Fruit fly (Drosophila melanogaster) S2 (cell line): Measurements from ENCODE around the gene CG1789.

Experiments
- CG8478 ChIP-seq: fragments of >200 bp; optimal IDR thresholded peaks from 2 replicates; lab custom pipeline; 2018
- CTCF ChIP-seq, 2 experiments: fragments of >200 bp; optimal IDR thresholded peaks; 2 replicates each; lab custom pipeline; 2018

Gene CG1789

DNA sequence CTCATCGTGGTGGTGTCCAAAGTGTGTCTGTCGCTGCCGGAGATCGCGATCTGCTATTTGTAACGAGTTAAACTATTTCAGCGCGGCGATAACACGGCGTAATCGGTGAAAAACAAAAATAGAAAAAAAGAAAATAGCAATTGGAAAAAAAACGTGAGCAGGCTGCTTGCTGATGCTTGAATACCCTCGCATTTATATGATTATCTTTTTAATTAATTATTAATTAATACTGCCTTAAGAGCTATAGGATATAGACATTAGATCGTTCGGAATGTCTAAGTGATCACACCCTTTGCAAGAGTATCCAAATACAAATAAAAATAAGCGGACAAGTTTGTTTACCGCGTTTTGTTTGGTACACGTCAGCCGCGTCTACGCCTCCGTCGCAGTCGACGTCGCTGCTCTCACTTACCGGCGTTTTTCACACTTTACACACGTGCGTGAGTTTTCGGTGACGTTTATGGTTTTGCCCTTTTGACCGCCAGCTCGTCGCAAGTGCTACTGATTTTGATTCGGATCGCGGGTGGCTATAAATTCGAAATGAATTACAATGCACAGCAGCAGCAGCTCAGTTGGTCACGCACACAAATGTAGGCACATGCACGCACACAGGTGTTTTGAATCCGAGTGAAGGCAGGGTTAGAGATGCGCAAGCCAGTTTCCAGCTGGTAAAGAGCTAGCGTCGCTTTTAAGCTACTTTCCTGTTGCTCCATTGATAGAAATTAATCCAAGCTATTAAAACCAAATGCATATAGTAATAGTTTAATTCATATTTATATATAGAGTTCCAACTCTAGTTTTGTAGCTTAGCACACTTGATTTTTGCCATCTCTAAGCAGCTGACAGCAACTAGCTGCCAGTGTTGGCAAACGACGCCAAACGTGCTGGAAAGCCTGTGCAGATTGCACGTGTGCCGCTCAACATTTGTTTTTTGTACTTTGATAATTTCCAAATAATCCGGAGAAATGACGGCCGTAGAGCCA is 6.0 kb upstream of the CG1789 start, which contains the start of the genes CG2004 and CG1785:
Gene CG2004 (minus strand): TSS at position 861 of the 983 bp plus-strand sequence.
Gene CG1785 (plus strand): TSS at position 873 of the 983 bp plus-strand sequence.
- TF ChIP-seq CG8478 (lab: Kevin White, UChicago) (no peak), CTCF (optimal IDR thresholded peaks at IDR 0.05; lab: Kevin White, UChicago) (no peak)

DNA sequence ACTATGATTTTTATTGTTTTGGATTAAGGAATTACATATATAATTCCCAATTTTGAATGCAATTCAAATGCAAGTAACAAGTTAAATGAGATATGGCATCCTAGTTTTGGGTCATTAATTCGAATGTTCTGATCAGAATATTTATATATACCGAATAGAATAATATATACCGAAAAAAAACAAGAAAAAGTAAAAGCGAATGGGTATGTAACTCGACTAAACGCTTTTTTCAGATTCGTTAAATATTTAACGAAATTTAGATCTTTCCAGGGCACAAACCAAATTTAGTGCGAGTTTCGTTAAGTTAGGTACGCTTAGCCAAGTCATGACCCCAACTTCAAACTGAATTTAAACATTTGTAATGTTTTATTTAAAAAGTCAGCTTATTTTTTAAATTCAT is 1.2 kb downstream of the CG1789 start:
- TF ChIP-seq CTCF (optimal IDR thresholded peaks at IDR 0.05; lab: Kevin White, UChicago) (peak in 1 of 2 experiments; percentile 44), CG8478 (lab: Kevin White, UChicago) (no peak)

DNA sequence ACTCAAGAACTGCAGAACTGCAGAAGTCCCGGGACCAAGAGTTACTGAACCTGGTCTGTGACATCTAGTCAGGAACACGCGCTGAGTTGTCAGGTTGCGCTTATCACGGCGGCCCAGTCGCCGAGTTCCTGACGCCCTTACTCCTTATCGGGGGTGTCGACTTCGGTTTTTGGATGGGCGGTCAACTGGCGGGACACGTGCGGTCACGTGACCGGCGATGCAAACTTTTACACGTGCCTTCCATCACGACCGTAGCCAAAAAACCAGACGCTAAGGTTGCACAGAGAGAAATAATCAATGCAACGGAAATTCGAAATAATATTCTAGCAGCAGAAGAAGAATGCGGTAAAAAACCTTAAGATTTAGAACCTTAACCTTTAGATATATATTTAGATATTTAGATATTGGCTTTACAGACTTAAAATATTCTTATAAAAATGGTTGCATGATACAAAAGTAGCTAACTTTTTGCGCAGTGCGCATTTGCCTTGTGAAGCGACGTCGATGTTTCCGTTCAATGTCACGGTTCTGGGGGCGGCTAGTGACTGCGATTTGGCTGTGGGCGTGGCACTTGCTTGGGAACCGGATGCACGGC is 3.2 kb downstream of the CG1789 start:
- TF ChIP-seq CG8478 (lab: Kevin White, UChicago) (no peak), CTCF (optimal IDR thresholded peaks at IDR 0.05; lab: Kevin White, UChicago) (no peak)

DNA sequence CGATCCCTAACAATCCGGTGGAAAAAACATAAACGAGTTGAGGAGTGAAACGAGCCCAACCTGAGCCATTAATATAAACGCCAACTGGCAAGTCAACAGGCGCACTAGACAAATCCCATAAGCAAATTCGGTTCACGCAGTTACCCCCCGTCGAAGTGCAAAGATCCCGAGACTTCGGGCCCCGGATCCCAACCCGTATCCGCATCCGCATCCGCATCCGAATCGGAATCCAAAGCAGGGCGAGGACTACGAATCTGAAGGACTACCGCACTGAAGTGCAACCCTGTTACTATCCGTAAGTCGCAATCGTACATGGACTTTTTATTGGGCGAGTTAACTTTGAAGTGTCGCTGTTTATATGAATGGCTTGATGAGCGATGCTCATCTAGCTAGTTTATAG is 4.5 kb downstream of the CG1789 start:
- TF ChIP-seq CTCF (optimal IDR thresholded peaks at IDR 0.05; lab: Kevin White, UChicago) = no peak

DNA sequence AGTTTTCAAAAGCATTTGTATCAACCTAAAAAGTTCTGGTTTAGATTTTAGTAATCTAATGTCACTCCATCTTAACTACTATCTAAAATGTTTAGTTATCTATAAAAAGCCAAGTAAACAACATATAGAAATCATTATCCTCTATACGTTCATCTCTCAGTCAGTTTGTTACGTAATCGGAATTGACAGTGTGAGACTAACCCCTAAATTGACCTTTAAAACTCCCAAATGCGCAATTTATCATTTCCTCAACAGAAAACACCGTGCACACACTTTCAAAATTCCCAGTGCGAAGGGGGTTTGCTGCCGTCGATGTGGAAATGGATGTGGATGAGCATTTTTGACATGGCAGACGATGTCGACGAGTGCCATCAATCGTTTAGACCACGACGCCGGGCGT is 4.9 kb downstream of the CG1789 start:
- TF ChIP-seq CTCF (optimal IDR thresholded peaks at IDR 0.05; lab: Kevin White, UChicago) (no peak), CG8478 (lab: Kevin White, UChicago) (no peak)

DNA sequence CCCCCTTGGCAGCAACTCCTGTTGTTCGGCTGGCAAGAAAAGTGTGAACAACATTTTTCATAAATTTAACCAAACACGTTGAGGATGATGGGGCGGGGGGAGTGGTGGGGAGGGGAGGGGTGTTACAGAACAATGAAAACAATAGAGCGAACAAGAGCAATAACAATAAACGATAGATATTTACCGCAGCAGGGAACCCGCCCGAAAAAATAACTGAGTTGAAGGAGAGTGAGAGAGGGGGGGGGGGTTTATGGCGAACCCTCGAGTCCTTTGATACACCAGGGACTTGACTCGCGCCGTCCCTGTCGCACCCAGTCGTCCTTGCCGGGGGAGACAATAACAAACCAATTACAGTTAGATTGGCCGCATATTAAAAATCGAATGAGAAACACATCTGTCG is 6.5 kb downstream of the CG1789 start:
- no peak for TF ChIP-seq CG8478 (lab: Kevin White, UChicago)
- no peak for TF ChIP-seq CTCF (optimal IDR thresholded peaks at IDR 0.05; lab: Kevin White, UChicago)

DNA sequence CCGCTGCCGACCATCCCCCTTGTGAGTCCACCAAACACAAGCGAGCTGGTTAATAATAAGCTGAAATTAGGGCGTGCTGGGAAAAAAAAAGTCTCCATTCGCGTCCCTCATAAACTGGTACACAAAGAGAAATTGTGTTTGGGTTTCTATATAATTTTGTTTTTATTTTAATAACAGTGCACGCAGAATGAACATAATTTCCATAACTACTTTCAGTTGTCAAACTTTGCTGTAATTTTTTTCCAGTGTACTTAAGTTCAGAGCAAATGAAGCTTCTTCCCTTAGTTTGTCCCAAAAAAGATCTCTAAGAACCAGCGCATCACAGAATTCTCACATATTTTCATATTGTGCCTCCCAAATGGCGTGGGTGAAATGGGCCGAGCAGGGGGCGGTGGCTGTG is 7.7 kb downstream of the CG1789 start:
- TF ChIP-seq CTCF (optimal IDR thresholded peaks at IDR 0.05; lab: Kevin White, UChicago) (no peak), CG8478 (lab: Kevin White, UChicago) (no peak)

DNA sequence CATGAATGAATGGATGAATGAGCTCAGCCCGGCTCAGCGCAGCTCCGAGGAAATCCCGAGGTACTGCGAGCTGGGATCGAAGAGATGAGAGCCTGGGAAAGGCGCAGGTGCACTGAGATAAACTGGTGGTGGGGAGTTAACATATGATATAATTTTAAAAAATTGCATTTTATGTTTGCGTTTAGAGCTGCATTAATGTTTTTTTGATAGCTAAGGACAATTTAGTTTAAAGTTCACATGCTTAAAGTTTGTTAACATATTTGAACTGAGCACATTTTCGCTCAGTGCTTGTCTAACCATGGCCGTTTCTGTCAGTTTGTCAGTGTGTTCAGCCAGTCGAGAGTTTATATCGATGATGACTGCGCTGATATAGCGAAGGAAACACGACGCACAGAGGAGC is 10.0 kb downstream of the CG1789 start:
- TF ChIP-seq CG8478 (lab: Kevin White, UChicago) (no peak), CTCF (optimal IDR thresholded peaks at IDR 0.05; lab: Kevin White, UChicago) (no peak)

DNA sequence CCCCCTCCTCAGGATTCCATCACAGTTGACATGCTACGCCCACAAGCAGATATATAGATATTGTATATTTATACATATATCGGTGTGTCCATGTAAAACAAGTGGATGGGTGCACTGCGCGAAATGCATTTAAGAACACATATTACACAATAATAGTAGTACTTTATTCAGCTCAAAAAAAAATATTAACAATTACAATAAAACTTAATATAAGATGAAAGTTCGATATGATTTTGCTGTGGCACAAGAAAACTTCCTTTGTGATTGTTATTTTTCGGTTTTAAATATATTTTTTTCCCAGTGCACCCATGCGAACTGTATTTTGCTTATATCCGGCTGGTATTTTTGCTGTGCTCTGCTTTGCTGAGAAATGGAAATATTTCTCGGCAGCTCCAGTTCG is 11.1 kb downstream of the CG1789 start:
- no peak for TF ChIP-seq CTCF (optimal IDR thresholded peaks at IDR 0.05; lab: Kevin White, UChicago)

DNA sequence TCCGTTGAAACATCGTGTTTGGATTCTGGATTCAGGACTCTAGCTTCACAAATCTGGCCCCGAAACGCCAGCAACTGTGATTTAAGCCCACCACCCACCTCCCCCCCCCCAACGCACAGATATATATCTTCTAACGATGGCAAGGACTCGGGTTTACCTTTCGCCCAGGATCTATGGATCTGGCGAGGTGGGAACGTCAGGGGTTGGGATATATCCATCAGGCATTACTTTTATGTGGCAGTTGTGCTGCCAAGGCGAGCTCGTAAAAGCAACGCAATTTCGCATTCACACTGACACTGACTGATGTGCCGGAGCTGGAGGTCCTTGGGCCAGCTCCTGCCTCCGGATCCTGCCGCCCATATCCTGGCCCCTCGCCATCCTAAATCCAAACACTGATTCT is 12.1 kb downstream of the CG1789 start:
- no peak for TF ChIP-seq CG8478 (lab: Kevin White, UChicago)
- no peak for TF ChIP-seq CTCF (optimal IDR thresholded peaks at IDR 0.05; lab: Kevin White, UChicago)

DNA sequence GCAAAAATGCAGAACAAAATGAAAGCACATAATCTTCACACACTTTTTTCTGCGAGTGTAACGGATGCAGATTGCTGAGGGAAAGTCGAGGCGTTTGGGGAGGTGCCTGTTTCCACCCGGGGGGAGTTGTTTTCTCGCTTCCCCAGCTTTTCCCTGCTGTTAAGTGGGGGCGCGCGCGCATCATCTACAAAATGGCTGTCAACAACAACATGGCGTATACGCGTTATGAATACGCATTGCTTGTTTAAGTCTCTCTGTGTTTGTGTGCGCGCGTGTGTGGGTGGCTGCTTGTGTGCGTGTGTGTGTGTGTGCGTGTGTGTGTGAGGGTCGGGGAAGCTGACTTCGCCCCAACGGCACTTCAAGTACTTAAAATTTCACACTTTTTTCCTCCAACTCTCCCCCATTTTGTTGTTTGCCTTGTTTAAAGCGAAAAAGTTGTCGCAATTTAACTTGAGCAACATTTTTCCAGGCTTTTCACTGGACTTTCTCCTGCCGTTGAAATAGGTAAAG is 23.2 kb downstream of the CG1789 start:
- TF ChIP-seq CG8478 (lab: Kevin White, UChicago) = no peak
- no peak for TF ChIP-seq CTCF (optimal IDR thresholded peaks at IDR 0.05; lab: Kevin White, UChicago)

DNA sequence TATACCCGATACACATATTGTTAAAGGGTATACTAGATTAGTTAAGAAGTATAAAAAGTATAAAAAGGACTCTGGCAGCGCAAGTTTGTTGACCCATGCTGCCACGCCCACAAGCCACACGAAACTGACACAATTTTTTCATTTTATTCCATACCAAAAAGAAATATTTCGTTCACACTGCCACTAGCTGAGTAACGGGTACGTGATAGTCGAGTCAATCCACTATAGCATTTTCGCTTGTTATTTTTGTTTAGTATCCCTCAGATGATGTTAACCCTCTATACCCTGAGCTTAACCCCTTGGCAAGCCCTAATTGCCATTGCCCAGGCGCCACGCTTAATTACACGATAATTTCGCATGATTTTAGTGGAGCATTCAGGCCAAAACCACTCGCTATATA is 26.6 kb downstream of the CG1789 start:
- TF ChIP-seq CG8478 (lab: Kevin White, UChicago) (no peak), CTCF (optimal IDR thresholded peaks at IDR 0.05; lab: Kevin White, UChicago) (no peak)

DNA sequence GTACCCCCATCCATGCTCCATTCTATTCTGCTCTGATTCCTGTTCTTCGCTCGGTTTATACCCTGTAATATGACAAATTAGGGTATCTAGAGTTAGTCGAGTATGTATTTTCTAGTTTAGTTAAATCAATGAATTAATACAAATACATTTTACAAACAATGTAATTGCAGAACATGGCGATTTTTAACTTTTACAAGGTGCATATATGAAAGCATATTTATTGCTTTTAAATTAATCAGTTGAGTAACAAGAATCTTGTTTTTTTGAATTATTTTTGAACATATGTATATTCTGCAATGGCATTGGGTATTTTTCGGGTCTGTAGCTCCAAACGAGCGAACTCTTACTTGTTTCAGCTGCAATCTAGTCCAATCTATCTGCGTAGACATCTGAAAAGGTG is 27.3 kb downstream of the CG1789 start:
- TF ChIP-seq CG8478 (lab: Kevin White, UChicago) (no peak), CTCF (optimal IDR thresholded peaks at IDR 0.05; lab: Kevin White, UChicago) (no peak)

DNA sequence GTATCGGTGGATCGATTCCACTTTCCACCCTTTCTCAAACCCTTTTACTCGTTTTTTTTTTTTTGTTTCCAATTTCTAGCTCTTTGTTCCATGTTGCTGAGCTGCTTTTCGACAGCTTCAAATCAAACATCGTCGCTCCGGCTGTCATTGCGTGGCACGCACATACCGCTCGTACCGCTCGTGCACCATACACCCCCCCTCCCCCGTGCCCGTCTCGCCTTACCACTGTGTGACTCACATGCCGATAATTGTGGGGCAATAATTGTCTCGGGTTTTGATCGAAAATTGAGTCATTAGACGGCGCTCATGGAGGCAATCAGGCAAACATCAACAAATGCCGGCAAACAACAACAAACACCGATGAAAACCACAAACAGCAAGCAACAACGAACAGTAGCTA is 33.4 kb downstream of the CG1789 start:
- no peak for TF ChIP-seq CG8478 (lab: Kevin White, UChicago)

DNA sequence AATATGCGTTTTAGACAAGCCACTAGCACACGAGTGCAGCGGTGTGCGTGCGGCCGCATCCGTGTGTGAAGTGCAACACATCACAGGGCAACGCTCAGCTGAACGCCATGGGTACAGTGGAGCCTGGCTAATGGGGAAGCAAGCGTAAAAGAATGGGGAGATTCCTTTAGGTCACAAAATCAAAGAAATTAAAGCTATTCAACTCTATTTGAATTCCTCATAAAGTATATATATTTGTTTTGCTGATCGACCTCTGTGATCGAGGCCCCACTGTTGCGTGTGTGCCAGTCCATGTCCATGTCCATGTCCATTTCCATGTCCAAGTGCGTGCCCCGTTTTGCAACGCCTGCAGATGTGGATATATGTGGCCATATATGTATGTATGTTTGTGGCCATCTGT is 35.0 kb downstream of the CG1789 start:
- TF ChIP-seq CTCF (optimal IDR thresholded peaks at IDR 0.05; lab: Kevin White, UChicago) (no peak), CG8478 (lab: Kevin White, UChicago) (no peak)
